Worm (Caenorhabditis elegans): ENCODE results near the gene nlp-16.

DNA sequence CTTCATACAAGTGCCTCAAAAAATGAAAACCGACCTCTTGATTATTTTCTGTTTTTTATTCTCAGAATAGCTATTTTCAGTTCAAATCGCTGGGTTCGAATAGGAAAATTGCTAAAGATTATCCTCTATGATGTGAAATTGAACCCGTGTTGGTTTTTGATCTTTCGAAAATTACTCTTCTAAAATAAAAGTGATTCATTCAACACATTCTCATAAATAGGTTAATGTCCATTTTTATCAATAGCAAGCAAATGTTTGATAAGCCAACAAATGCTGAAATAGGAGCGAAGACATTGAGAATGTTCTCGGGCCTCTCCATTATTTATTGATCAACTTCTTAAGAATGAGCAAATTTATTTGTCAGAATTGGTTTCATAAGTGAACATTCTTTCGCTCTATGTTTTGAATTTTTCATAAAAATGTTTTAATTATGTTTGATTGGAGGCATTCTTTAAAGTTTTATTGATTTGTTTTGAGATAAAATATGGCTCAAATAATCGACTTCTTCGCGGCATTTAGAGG lies 26.8 kb downstream of the nlp-16 start, which contains the start of gene F58F9.3:
- no peak for TF ChIP-seq mdl-1 (tag; optimal IDR thresholded peaks at IDR 0.05)
- no peak for TF ChIP-seq skn-1 (tag; optimal IDR thresholded peaks at IDR 0.05)
- TF ChIP-seq alr-1 (tag; optimal IDR thresholded peaks at IDR 0.05): no peak
- TF ChIP-seq elt-1 (tag; optimal IDR thresholded peaks at IDR 0.05): no peak
